Comparison of ENCODE assay signal across 3 worm cellular contexts in the genomic region with DNA sequence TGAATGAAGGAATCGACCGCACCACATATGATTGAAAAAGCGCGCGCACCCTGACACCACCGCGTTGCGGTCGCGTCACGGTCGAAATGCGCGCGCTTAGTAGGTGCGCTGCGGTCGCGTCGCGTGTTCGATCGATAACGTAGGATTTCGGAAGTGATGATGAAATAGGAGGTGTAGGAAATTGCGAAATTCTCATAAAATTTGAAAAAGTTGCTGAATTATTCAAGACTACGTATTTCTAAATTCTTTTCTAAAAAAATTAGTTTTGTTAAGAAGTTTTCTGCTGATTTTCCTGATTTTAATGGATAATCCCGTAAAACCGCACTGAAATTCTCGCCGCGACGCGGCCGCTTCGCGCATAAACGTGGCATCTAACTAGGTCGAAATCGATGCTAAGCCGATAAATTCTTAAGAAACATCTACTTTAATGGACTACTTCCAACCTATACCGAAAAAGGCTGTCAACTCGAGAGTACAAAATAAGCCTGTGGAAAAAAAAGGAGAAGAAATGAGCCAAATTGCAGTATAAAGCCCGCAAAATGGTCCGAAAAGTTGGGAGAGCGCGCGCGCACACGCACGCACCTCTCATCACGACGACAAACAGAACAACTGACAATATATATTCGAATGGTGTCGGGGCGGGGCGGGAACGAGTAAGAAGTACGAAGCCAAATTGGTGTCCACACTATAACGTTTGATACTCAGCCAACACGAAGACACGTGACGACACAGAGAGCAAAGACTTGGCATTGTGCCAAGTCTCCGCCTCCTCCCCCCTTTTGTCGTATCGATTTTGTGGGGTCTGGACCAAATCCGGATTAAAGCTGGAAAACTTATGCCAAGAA.
TF ChIP-seq lines count a peak whose summit lies in the region.

A gene (minus strand): TSS at position 589 of the 845 bp plus-strand sequence.

TF ChIP-seq in whole organism, L1 larva, 84 proteins besides CTCF, POLR2A, EP300 and RAD21 (continued from another document and continues in another):
- peak; percentile 17 for TF ChIP-seq F16B12.6 (tag; optimal IDR thresholded peaks at IDR 0.05; lab: Kevin White, UChicago)
- no peak for TF ChIP-seq C04F5.9 (tag; optimal IDR thresholded peaks at IDR 0.05; lab: Kevin White, UChicago)
- peak; percentile 47 to 53 for TF ChIP-seq lsy-2 (tag; optimal IDR thresholded peaks at IDR 0.05; lab: Kevin White, UChicago)
- TF ChIP-seq C16A3.4 (tag; optimal IDR thresholded peaks at IDR 0.05; lab: Kevin White, UChicago) = no peak
- TF ChIP-seq ceh-82 (tag; optimal IDR thresholded peaks at IDR 0.05; lab: Kevin White, UChicago) = peak in 2 of 3 experiments; percentile 56 to 75
- TF ChIP-seq pax-3 (tag; optimal IDR thresholded peaks at IDR 0.05; lab: Kevin White, UChicago) = peak; percentile 46
- TF ChIP-seq nhr-20 (tag; optimal IDR thresholded peaks at IDR 0.05; lab: Kevin White, UChicago) = peak; percentile 41
- TF ChIP-seq fkh-8 (tag; optimal IDR thresholded peaks at IDR 0.05; lab: Kevin White, UChicago) = peak; percentile 68
- no peak for TF ChIP-seq unc-30 (tag; optimal IDR thresholded peaks at IDR 0.05; lab: Kevin White, UChicago)
- TF ChIP-seq lin-15B (tag; optimal IDR thresholded peaks at IDR 0.05; lab: Kevin White, UChicago) = no peak
- TF ChIP-seq rnt-1 (tag; optimal IDR thresholded peaks at IDR 0.05; lab: Kevin White, UChicago) = peak; percentile 51
- peak; percentile 40 for TF ChIP-seq swsn-7 (tag; optimal IDR thresholded peaks at IDR 0.05; lab: Kevin White, UChicago)
- TF ChIP-seq ama-1 (optimal IDR thresholded peaks at IDR 0.05; lab: Kevin White, UChicago) = no peak
- no peak for TF ChIP-seq nhr-12 (tag; optimal IDR thresholded peaks at IDR 0.05; lab: Kevin White, UChicago)
- TF ChIP-seq ces-1 (GFP tag; optimal IDR thresholded peaks at IDR 0.05; lab: Kevin White, UChicago) = no peak
- TF ChIP-seq nhr-76 (tag; optimal IDR thresholded peaks at IDR 0.05; lab: Kevin White, UChicago) = no peak
- no peak for TF ChIP-seq aha-1 (tag; optimal IDR thresholded peaks at IDR 0.05; lab: Kevin White, UChicago)
- TF ChIP-seq C34B4.2 (tag; optimal IDR thresholded peaks at IDR 0.05; lab: Kevin White, UChicago) = no peak
- peak; percentile 41 to 62 (median 50) for TF ChIP-seq dpl-1 (GFP tag; optimal IDR thresholded peaks at IDR 0.05; lab: Kevin White, UChicago)
- no peak for TF ChIP-seq pag-3 (tag; optimal IDR thresholded peaks at IDR 0.05; lab: Kevin White, UChicago; ENCODE audit: borderline replicate concordance, insufficient read depth)
- no peak for TF ChIP-seq hpl-2 (GFP tag; optimal IDR thresholded peaks at IDR 0.05; lab: Kevin White, UChicago)
- peak in 1 of 6 experiments; percentile 2 for TF ChIP-seq elt-3 (tag; optimal IDR thresholded peaks at IDR 0.05; lab: Kevin White, UChicago)
- no peak for TF ChIP-seq sox-4 (tag; optimal IDR thresholded peaks at IDR 0.05; lab: Kevin White, UChicago)
- TF ChIP-seq efl-1 (optimal IDR thresholded peaks at IDR 0.05; lab: Kevin White, UChicago) = peak; percentile 43 to 56
- peak; percentile 54 to 89 for TF ChIP-seq efl-1 (GFP tag; optimal IDR thresholded peaks at IDR 0.05 in 1 of 2; lab: Kevin White, UChicago)
- TF ChIP-seq efl-3 (GFP tag; optimal IDR thresholded peaks at IDR 0.05; lab: Kevin White, UChicago) = no peak
- no peak for TF ChIP-seq ceh-90 (tag; optimal IDR thresholded peaks at IDR 0.05; lab: Kevin White, UChicago)
- TF ChIP-seq lin-14 (GFP tag; optimal IDR thresholded peaks at IDR 0.05; lab: Kevin White, UChicago) = peak; percentile 85
- TF ChIP-seq unc-86 (tag; optimal IDR thresholded peaks at IDR 0.05; lab: Kevin White, UChicago) = peak; percentile 54
- peak; percentile 59 for TF ChIP-seq lin-13 (GFP tag; optimal IDR thresholded peaks at IDR 0.05; lab: Kevin White, UChicago)
- TF ChIP-seq ets-5 (GFP tag; IDR thresholded peaks at IDR 0.05; lab: Robert Waterston, UW) = no peak
- peak; percentile 31 for TF ChIP-seq elt-2 (tag; optimal IDR thresholded peaks at IDR 0.05; lab: Kevin White, UChicago)
- TF ChIP-seq mab-9 (GFP tag; IDR thresholded peaks at IDR 0.05; lab: Robert Waterston, UW) = 0 out of 2 replicates have a peak, but pooled peaks have one; percentile 33
- TF ChIP-seq hlh-4 (tag; optimal IDR thresholded peaks at IDR 0.05; lab: Kevin White, UChicago) = no peak
- peak; percentile 38; the same call in 1 of the 2 replicates for TF ChIP-seq grh-1 (GFP tag; IDR thresholded peaks at IDR 0.05; lab: Robert Waterston, UW)
- TF ChIP-seq nhr-47 (tag; optimal IDR thresholded peaks at IDR 0.05; lab: Kevin White, UChicago) = peak; percentile 66
- peak; percentile 42 to 47 for TF ChIP-seq mdl-1 (tag; optimal IDR thresholded peaks at IDR 0.05; lab: Kevin White, UChicago)
- no peak for TF ChIP-seq tlp-1 (tag; optimal IDR thresholded peaks at IDR 0.05; lab: Kevin White, UChicago)
- TF ChIP-seq nhr-237 (tag; optimal IDR thresholded peaks at IDR 0.05; lab: Kevin White, UChicago) = no peak
- no peak for TF ChIP-seq blmp-1 (tag; optimal IDR thresholded peaks at IDR 0.05; lab: Kevin White, UChicago)

TF ChIP-seq in whole organism, L3 larva, 47 proteins besides CTCF, POLR2A, EP300 and RAD21 (continued from another document):
- TF ChIP-seq elt-2 (tag; optimal IDR thresholded peaks at IDR 0.05; lab: Kevin White, UChicago) (peak; percentile 14), aly-2 (tag; optimal IDR thresholded peaks at IDR 0.05; lab: Kevin White, UChicago) (no peak), ceh-16 (tag; optimal IDR thresholded peaks at IDR 0.05; lab: Kevin White, UChicago) (no peak), elt-1 (tag; optimal IDR thresholded peaks at IDR 0.05; lab: Kevin White, UChicago) (no peak), lin-39 (tag; optimal IDR thresholded peaks at IDR 0.05; lab: Kevin White, UChicago) (peak; percentile 91), mdl-1 (tag; optimal IDR thresholded peaks at IDR 0.05; lab: Kevin White, UChicago) (no peak), ZK546.5 (tag; optimal IDR thresholded peaks at IDR 0.05; lab: Kevin White, UChicago) (no peak), fkh-10 (GFP tag; optimal IDR thresholded peaks at IDR 0.05; lab: Kevin White, UChicago) (no peak), nhr-77 (tag; optimal IDR thresholded peaks at IDR 0.05; lab: Kevin White, UChicago) (no peak), R02D3.7 (tag; optimal IDR thresholded peaks at IDR 0.05; lab: Kevin White, UChicago) (no peak), ceh-28 (tag; optimal IDR thresholded peaks at IDR 0.05; lab: Kevin White, UChicago) (peak; percentile 3), nfya-1 (tag; optimal IDR thresholded peaks at IDR 0.05; lab: Kevin White, UChicago; ENCODE audit: insufficient read depth) (peak; percentile 60), jun-1 (tag; optimal IDR thresholded peaks at IDR 0.05; lab: Kevin White, UChicago) (no peak), unc-62 (GFP tag; optimal IDR thresholded peaks at IDR 0.05; lab: Kevin White, UChicago) (no peak), nhr-12 (tag; optimal IDR thresholded peaks at IDR 0.05; lab: Kevin White, UChicago) (no peak), daf-12 (tag; optimal IDR thresholded peaks at IDR 0.05; lab: Kevin White, UChicago) (no peak), sea-2 (GFP tag; optimal IDR thresholded peaks at IDR 0.05; lab: Kevin White, UChicago) (peak; percentile 59), fos-1 (tag; optimal IDR thresholded peaks at IDR 0.05; lab: Kevin White, UChicago) (no peak), nhr-23 (tag; optimal IDR thresholded peaks at IDR 0.05; lab: Kevin White, UChicago) (no peak), lin-15B (tag; optimal IDR thresholded peaks at IDR 0.05; lab: Kevin White, UChicago) (peak; percentile 54), unc-39 (tag; optimal IDR thresholded peaks at IDR 0.05; lab: Kevin White, UChicago) (no peak), egl-5 (tag; optimal IDR thresholded peaks at IDR 0.05; lab: Kevin White, UChicago) (no peak), hmg-11 (tag; optimal IDR thresholded peaks at IDR 0.05; lab: Kevin White, UChicago) (no peak), nhr-11 (tag; optimal IDR thresholded peaks at IDR 0.05; lab: Kevin White, UChicago) (no peak), eor-1 (tag; optimal IDR thresholded peaks at IDR 0.05; lab: Kevin White, UChicago) (no peak), ceh-82 (tag; optimal IDR thresholded peaks at IDR 0.05; lab: Kevin White, UChicago) (no peak), pha-4 (tag; optimal IDR thresholded peaks at IDR 0.05; lab: Kevin White, UChicago) (peak; percentile 44), ceh-9 (tag; optimal IDR thresholded peaks at IDR 0.05; lab: Kevin White, UChicago) (no peak), nhr-76 (tag; optimal IDR thresholded peaks at IDR 0.05; lab: Kevin White, UChicago) (no peak), zag-1 (tag; optimal IDR thresholded peaks at IDR 0.05; lab: Kevin White, UChicago) (no peak)

TF ChIP-seq in whole organism, young adult, 124 proteins besides CTCF, POLR2A, EP300 and RAD21 (continued from another document):
- TF ChIP-seq lin-54 (GFP tag; optimal IDR thresholded peaks at IDR 0.05; lab: Kevin White, UChicago) = peak; percentile 21
